Worm (Caenorhabditis elegans) whole organism, L4 larva: ENCODE data around the gene F17C11.2.

Source experiments
- F26F4.8 ChIP-seq: fragments of 200-800 bp; sonication (Bioruptor generic); conservative IDR thresholded peaks from 2 replicates; pipeline ENCODE4 v1.3.6; 2022; ENCODE audit warnings: missing genetic modification characterization, missing compliant biosample characterization
- F37D6.2 ChIP-seq: sonication (generic microtip); optimal IDR thresholded peaks from 2 replicates; lab custom pipeline; 2016; ENCODE audit warnings: mild to moderate bottlenecking, missing genetic modification characterization, missing compliant biosample characterization
- R02D3.7 ChIP-seq: fragments of 150-350 bp; sonication (generic microtip); optimal IDR thresholded peaks from 3 replicates; lab custom pipeline; 2014; ENCODE audit warnings: missing biosample characterization, missing genetic modification characterization
- T20F7.1 ChIP-seq: fragments of 200-800 bp; sonication (Bioruptor generic); optimal IDR thresholded peaks from 2 replicates; lab custom pipeline; 2018; ENCODE audit warnings: mild to moderate bottlenecking, missing genetic modification characterization, missing compliant biosample characterization
- T26A8.4 ChIP-seq: fragments of 200-800 bp; sonication (Bioruptor generic); IDR thresholded peaks from 2 replicates; pipeline ENCODE4 v1.3.6; 2022; ENCODE audit warnings: missing genetic modification characterization, missing compliant biosample characterization
- Y105C5A.15 ChIP-seq: fragments of 200-800 bp; sonication (Bioruptor generic); IDR thresholded peaks from 2 replicates; pipeline ENCODE4 v1.3.6; 2022; ENCODE audit warnings: missing genetic modification characterization, missing compliant biosample characterization
- ZK337.2 ChIP-seq: fragments of 200-800 bp; sonication (Bioruptor generic); IDR thresholded peaks from 2 replicates; pipeline ENCODE4 v1.3.6; 2022; ENCODE audit warnings: missing genetic modification reagents, missing genetic modification characterization, missing compliant biosample characterization
- aly-2 ChIP-seq: sonication (generic microtip); optimal IDR thresholded peaks from 2 replicates; lab custom pipeline; 2018; ENCODE audit warnings: missing biosample characterization, missing genetic modification characterization
- arid-1 ChIP-seq: fragments of 200-800 bp; sonication (Bioruptor generic); conservative IDR thresholded peaks from 2 replicates; pipeline ENCODE4 v1.3.6; 2022; ENCODE audit warnings: missing genetic modification reagents, missing genetic modification characterization, missing compliant biosample characterization
- ceh-44 ChIP-seq: fragments of 200-800 bp; sonication (Bioruptor generic); IDR thresholded peaks from 2 replicates; pipeline ENCODE4 v1.3.6; 2022; ENCODE audit warnings: missing genetic modification reagents, missing genetic modification characterization, missing compliant biosample characterization
- ceh-82 ChIP-seq: sonication (generic microtip); optimal IDR thresholded peaks from 2 replicates; lab custom pipeline; 2017; ENCODE audit warnings: missing biosample characterization, missing genetic modification characterization
- cey-2 ChIP-seq: sonication (generic microtip); optimal IDR thresholded peaks from 3 replicates; lab custom pipeline; 2017; ENCODE audit warnings: missing genetic modification characterization, mild to moderate bottlenecking, missing compliant biosample characterization, antibody characterized with exemption, borderline replicate concordance; ENCODE audit not compliant: insufficient read depth
- ctbp-1 ChIP-seq: fragments of 200-800 bp; sonication (Bioruptor generic); IDR thresholded peaks from 2 replicates; pipeline ENCODE4 v1.3.6; 2022; ENCODE audit warnings: missing genetic modification reagents, missing genetic modification characterization, missing compliant biosample characterization
- daf-12 ChIP-seq: fragments of 150-350 bp; optimal IDR thresholded peaks from 2 replicates; lab custom pipeline; 2014; ENCODE audit warnings: missing biosample characterization, missing genetic modification reagents, missing genetic modification characterization
- daf-8 ChIP-seq: fragments of 200-800 bp; sonication (Bioruptor generic); IDR thresholded peaks from 2 replicates; pipeline ENCODE4 v1.3.6; 2022; ENCODE audit warnings: missing genetic modification characterization, missing compliant biosample characterization
- dmd-6 ChIP-seq: fragments of 200-800 bp; sonication (Bioruptor generic); IDR thresholded peaks from 2 replicates; pipeline ENCODE4 v1.3.6; 2022; ENCODE audit warnings: missing genetic modification reagents, missing genetic modification characterization, missing compliant biosample characterization
- dmd-9 ChIP-seq: fragments of 200-800 bp; sonication (Bioruptor generic); IDR thresholded peaks from 2 replicates; pipeline ENCODE4 v1.3.6; 2022; ENCODE audit warnings: missing genetic modification reagents, missing genetic modification characterization, missing compliant biosample characterization
- dpl-1 ChIP-seq: fragments of 150-350 bp; optimal IDR thresholded peaks from 2 replicates; lab custom pipeline; 2014; ENCODE audit warnings: missing biosample characterization, missing genetic modification reagents, missing genetic modification characterization
- duxl-1 ChIP-seq: sonication (generic microtip); optimal IDR thresholded peaks from 2 replicates; lab custom pipeline; 2016; ENCODE audit warnings: mild to moderate bottlenecking, missing genetic modification characterization, moderate library complexity, missing compliant biosample characterization; ENCODE audit not compliant: poor library complexity
- dve-1 ChIP-seq: sonication (generic microtip); optimal IDR thresholded peaks from 2 replicates; lab custom pipeline; 2017; ENCODE audit warnings: antibody characterized with exemption, mild to moderate bottlenecking, missing genetic modification characterization, missing compliant biosample characterization; ENCODE audit not compliant: insufficient read depth
- hlh-11 ChIP-seq: fragments of 200-800 bp; sonication (Bioruptor generic); optimal IDR thresholded peaks from 2 replicates; lab custom pipeline; 2018; ENCODE audit warnings: mild to moderate bottlenecking, missing genetic modification characterization, missing compliant biosample characterization
- hlh-30 ChIP-seq: sonication (generic microtip); optimal IDR thresholded peaks from 2 replicates; lab custom pipeline; 2017; ENCODE audit warnings: antibody characterized with exemption, mild to moderate bottlenecking, missing genetic modification characterization, missing compliant biosample characterization; ENCODE audit not compliant: insufficient read depth
- hmg-1.1 ChIP-seq: fragments of 200-800 bp; sonication (Bioruptor generic); IDR thresholded peaks from 2 replicates; pipeline ENCODE4 v1.3.6; 2022; ENCODE audit warnings: missing genetic modification reagents, missing genetic modification characterization, missing compliant biosample characterization
- lin-13 ChIP-seq: fragments of 150-350 bp; optimal IDR thresholded peaks from 2 replicates; lab custom pipeline; 2014; ENCODE audit warnings: missing biosample characterization, missing genetic modification reagents, missing genetic modification characterization
- lin-15B ChIP-seq: fragments of 150-350 bp; sonication (generic microtip); optimal IDR thresholded peaks from 3 replicates; lab custom pipeline; 2014; ENCODE audit warnings: missing biosample characterization, missing genetic modification characterization
- lir-3 ChIP-seq: sonication (generic microtip); optimal IDR thresholded peaks from 2 replicates; lab custom pipeline; 2016; ENCODE audit warnings: mild to moderate bottlenecking, missing genetic modification characterization, missing compliant biosample characterization
- mdl-1 ChIP-seq, 2 experiments: fragments of 150-350 bp in 1 of 2; sonication (generic microtip) in 1 of 2; optimal IDR thresholded peaks; 2 replicates each; lab custom pipeline; 2014 to 2017; ENCODE audit warnings: missing biosample characterization in 2 of 2, missing genetic modification characterization in 2 of 2
- nhr-102 ChIP-seq: sonication (generic microtip); optimal IDR thresholded peaks from 2 replicates; lab custom pipeline; 2016; ENCODE audit warnings: mild to moderate bottlenecking, missing genetic modification characterization, moderate library complexity, missing compliant biosample characterization
- nhr-11 ChIP-seq: fragments of 150-350 bp; optimal IDR thresholded peaks from 2 replicates; lab custom pipeline; 2014; ENCODE audit warnings: missing biosample characterization, missing genetic modification characterization
- nhr-111 ChIP-seq: fragments of 200-800 bp; sonication (Bioruptor generic); optimal IDR thresholded peaks from 2 replicates; lab custom pipeline; 2018; ENCODE audit warnings: mild to moderate bottlenecking, missing genetic modification characterization, missing compliant biosample characterization
- nhr-237 ChIP-seq: sonication (generic microtip); optimal IDR thresholded peaks from 2 replicates; lab custom pipeline; 2017; ENCODE audit warnings: missing biosample characterization, missing genetic modification characterization
- nhr-25 ChIP-seq: sonication (generic microtip); optimal IDR thresholded peaks from 2 replicates; lab custom pipeline; 2017; ENCODE audit warnings: missing genetic modification characterization, mild to moderate bottlenecking, missing compliant biosample characterization, antibody characterized with exemption, moderate library complexity, borderline replicate concordance; ENCODE audit not compliant: insufficient read depth
- nhr-41 ChIP-seq: fragments of 200-800 bp; sonication (Bioruptor generic); IDR thresholded peaks from 2 replicates; pipeline ENCODE4 v1.3.6; 2022; ENCODE audit warnings: missing genetic modification reagents, missing genetic modification characterization, missing compliant biosample characterization
- nhr-42 ChIP-seq: fragments of 200-800 bp; sonication (Bioruptor generic); IDR thresholded peaks from 2 replicates; pipeline ENCODE4 v1.3.6; 2022; ENCODE audit warnings: missing genetic modification characterization, missing compliant biosample characterization
- nhr-76 ChIP-seq: fragments of 150-350 bp; optimal IDR thresholded peaks from 2 replicates; lab custom pipeline; 2014; ENCODE audit warnings: missing biosample characterization, missing genetic modification characterization
- nhr-77 ChIP-seq: fragments of 150-350 bp; optimal IDR thresholded peaks from 2 replicates; lab custom pipeline; 2014; ENCODE audit warnings: missing biosample characterization, missing genetic modification characterization
- pha-4 ChIP-seq, 2 experiments: fragments of 150-350 bp in 1 of 2; fragments of 200-800 bp in 1 of 2; sonication (Bioruptor generic) in 1 of 2; IDR thresholded peaks in 1 of 2; optimal IDR thresholded peaks in 1 of 2; 2 replicates each; pipeline versions ENCODE4 v1.3.6 to Lab custom; 2014 to 2022; ENCODE audit warnings: missing genetic modification characterization in 2 of 2, missing genetic modification reagents in 2 of 2, missing biosample characterization in 1 of 2, missing compliant biosample characterization in 1 of 2
- snpc-1.2 ChIP-seq: fragments of 200-800 bp; sonication (Bioruptor generic); IDR thresholded peaks from 2 replicates; pipeline ENCODE4 v1.3.6; 2022; ENCODE audit warnings: missing genetic modification reagents, missing genetic modification characterization, missing compliant biosample characterization
- spr-3 ChIP-seq: fragments of 200-800 bp; sonication (Bioruptor generic); optimal IDR thresholded peaks from 2 replicates; lab custom pipeline; 2018; ENCODE audit warnings: mild to moderate bottlenecking, missing genetic modification characterization, missing compliant biosample characterization
- tag-97 ChIP-seq: fragments of 200-800 bp; sonication (Bioruptor generic); IDR thresholded peaks from 2 replicates; pipeline ENCODE4 v1.3.6; 2022; ENCODE audit warnings: missing genetic modification characterization, missing compliant biosample characterization
- tra-1 ChIP-seq: fragments of 200-800 bp; sonication (Bioruptor generic); IDR thresholded peaks from 2 replicates; pipeline ENCODE4 v1.3.6; 2022; ENCODE audit warnings: missing genetic modification reagents, missing genetic modification characterization, missing compliant biosample characterization
- unc-130 ChIP-seq: sonication (generic microtip); optimal IDR thresholded peaks from 2 replicates; lab custom pipeline; 2016; ENCODE audit warnings: missing genetic modification reagents, missing genetic modification characterization, missing compliant biosample characterization
- unc-62 ChIP-seq, 3 experiments: fragments of 150-350 bp in 1 of 3; sonication (generic microtip); optimal IDR thresholded peaks in 2 of 3; peaks in 1 of 3; 1 replicate in 1 of 3; 2 replicates in 2 of 3; lab custom pipeline; 2014 to 2017; ENCODE audit warnings: missing biosample characterization in 3 of 3, missing genetic modification characterization in 3 of 3, missing genetic modification reagents in 3 of 3, missing genotype in 1 of 3
- zfp-2 ChIP-seq: sonication (generic microtip); optimal IDR thresholded peaks from 2 replicates; lab custom pipeline; 2016; ENCODE audit warnings: mild to moderate bottlenecking, missing genetic modification characterization, missing compliant biosample characterization
- zip-2 ChIP-seq: fragments of 150-350 bp; optimal IDR thresholded peaks from 2 replicates; lab custom pipeline; 2014; ENCODE audit warnings: missing biosample characterization, missing genetic modification characterization
- ztf-11 ChIP-seq: fragments of 150-350 bp; optimal IDR thresholded peaks from 2 replicates; lab custom pipeline; 2014; ENCODE audit warnings: missing biosample characterization, missing genetic modification characterization

The F17C11.2 gene

ce11 chrV:10939990-10940570, 8.0 kb upstream of the F17C11.2 start (continued):
- TF ChIP-seq lin-15B: no peak

ce11 chrV:10940571-10940991, 7.4 kb upstream of the F17C11.2 start:
- peak; percentile 82 for TF ChIP-seq nhr-102 (tag; lab: Kevin White, UChicago)
- TF ChIP-seq hlh-30 (tag; lab: Kevin White, UChicago): peak; percentile 58
- no peak for TF ChIP-seq dmd-9
- peak; percentile 31 for TF ChIP-seq nhr-11 (tag; lab: Kevin White, UChicago)
- TF ChIP-seq zip-2: peak; percentile 96
- peak; percentile 95 for TF ChIP-seq hlh-11 (tag; lab: Kevin White, UChicago)
- peak; percentile 36 for TF ChIP-seq dpl-1
- 0 out of 2 replicates have a peak, but pooled peaks have one; percentile 31 for TF ChIP-seq nhr-41 (GFP tag; lab: Robert Waterston, UW)
- TF ChIP-seq nhr-237: no peak
- no peak for TF ChIP-seq duxl-1 (tag; lab: Kevin White, UChicago)
- TF ChIP-seq nhr-111: no peak
- no peak for TF ChIP-seq ceh-82 (tag; lab: Kevin White, UChicago)
- TF ChIP-seq lin-13 (GFP tag; lab: Kevin White, UChicago): peak; percentile 67
- TF ChIP-seq R02D3.7: no peak
- TF ChIP-seq lir-3 (tag; lab: Kevin White, UChicago): no peak
- peak; percentile 55; the same call in 1 of the 2 replicates for TF ChIP-seq hmg-1.1 (GFP tag; lab: Robert Waterston, UW)
- peak; percentile 33; the same call in 1 of the 2 replicates for TF ChIP-seq tra-1 (GFP tag; lab: Robert Waterston, UW)
- no peak for TF ChIP-seq daf-8 (GFP tag; lab: Robert Waterston, UW)
- TF ChIP-seq nhr-25 (tag; lab: Kevin White, UChicago): no peak
- TF ChIP-seq nhr-76 (tag; lab: Kevin White, UChicago): no peak
- TF ChIP-seq nhr-77 (tag; lab: Kevin White, UChicago): peak; percentile 66
- TF ChIP-seq arid-1 (GFP tag; lab: Robert Waterston, UW): 0 out of 2 replicates have a peak, but pooled peaks have one; percentile 10
- peak; percentile 28 for TF ChIP-seq T20F7.1 (GFP tag; lab: Kevin White, UChicago)
- TF ChIP-seq mdl-1 (tag; optimal IDR thresholded peaks at IDR 0.05; lab: Kevin White, UChicago): peak; percentile 70 to 72
- no peak for TF ChIP-seq Y105C5A.15 (GFP tag; lab: Robert Waterston, UW)
- no peak for TF ChIP-seq F26F4.8 (GFP tag; lab: Robert Waterston, UW)
- no peak for TF ChIP-seq ZK337.2
- no peak for TF ChIP-seq tag-97 (GFP tag; lab: Robert Waterston, UW)
- TF ChIP-seq aly-2 (tag; lab: Kevin White, UChicago): no peak
- TF ChIP-seq unc-130 (GFP tag; lab: Kevin White, UChicago): no peak
- TF ChIP-seq zfp-2 (tag; lab: Kevin White, UChicago): no peak
- peak; percentile 77; the same call in 1 of the 2 replicates for TF ChIP-seq T26A8.4 (GFP tag; lab: Robert Waterston, UW)
- peak; percentile 33 for TF ChIP-seq F37D6.2 (tag; lab: Kevin White, UChicago)
- no peak for TF ChIP-seq ctbp-1 (GFP tag; lab: Robert Waterston, UW)
- TF ChIP-seq dmd-6: peak; percentile 85; the same call in 1 of the 2 replicates
- no peak for TF ChIP-seq nhr-42 (GFP tag; lab: Robert Waterston, UW)
- TF ChIP-seq spr-3: no peak
- TF ChIP-seq daf-12 (tag; lab: Kevin White, UChicago): no peak
- TF ChIP-seq unc-62 (GFP tag; optimal IDR thresholded peaks at IDR 0.05 in 1 of 2; lab: Kevin White, UChicago): peak in 1 of 2 experiments; percentile 96
- TF ChIP-seq unc-62 (tag; optimal IDR thresholded peaks at IDR 0.05; lab: Kevin White, UChicago): no peak
- TF ChIP-seq snpc-1.2: no peak
- peak; percentile 88 for TF ChIP-seq dve-1
- TF ChIP-seq pha-4 (GFP tag; IDR thresholded peaks at IDR 0.05; lab: Robert Waterston, UW): peak; percentile 82
- TF ChIP-seq pha-4 (tag; optimal IDR thresholded peaks at IDR 0.05; lab: Kevin White, UChicago): no peak
- TF ChIP-seq ceh-44 (GFP tag; lab: Robert Waterston, UW): no peak
- no peak for TF ChIP-seq ztf-11
- peak; percentile 51 for TF ChIP-seq cey-2
